Fruit fly (Drosophila melanogaster) whole organism, adult: ENCODE results near the gene CG34384.

Experiments
- CG11617 ChIP-seq: fragments of 200-800 bp; sonication (Bioruptor generic); optimal IDR thresholded peaks from 2 replicates; lab custom pipeline; 2017; ENCODE audit warnings: mild to moderate bottlenecking, missing biosample characterization, missing genetic modification reagents, missing genetic modification characterization
- Crg-1 ChIP-seq: fragments of 200-800 bp; sonication (Bioruptor generic); optimal IDR thresholded peaks from 2 replicates; lab custom pipeline; 2016; ENCODE audit warnings: missing biosample characterization, missing genetic modification characterization
- bab1 ChIP-seq: fragments of 200-800 bp; sonication (Bioruptor generic); optimal IDR thresholded peaks from 3 replicates; lab custom pipeline; 2019; ENCODE audit warnings: missing biosample characterization, mild to moderate bottlenecking, missing genetic modification characterization, moderate library complexity
- cic ChIP-seq: fragments of 200-800 bp; sonication (Bioruptor generic); optimal IDR thresholded peaks from 2 replicates; lab custom pipeline; 2017; ENCODE audit warnings: missing biosample characterization, mild to moderate bottlenecking, missing genetic modification characterization, moderate library complexity
- cnc ChIP-seq, 2 experiments: fragments of >200 bp; optimal IDR thresholded peaks; 2 replicates each; lab custom pipeline; 2017
- kay ChIP-seq: fragments of 200-800 bp; sonication (Bioruptor generic); peaks from one replicate; lab custom pipeline; 2016; ENCODE audit warnings: missing biosample characterization, missing genetic modification characterization, borderline replicate concordance
- ovo ChIP-seq: fragments of 200-800 bp; sonication (Bioruptor generic); optimal IDR thresholded peaks from 2 replicates; lab custom pipeline; 2016; ENCODE audit warnings: missing biosample characterization, missing genetic modification characterization
- pad ChIP-seq: fragments of 200-800 bp; sonication (Bioruptor generic); optimal IDR thresholded peaks from 3 replicates; lab custom pipeline; 2017; ENCODE audit warnings: missing biosample characterization, missing genetic modification characterization, mild to moderate bottlenecking, moderate library complexity, missing genetic modification reagents
- tj ChIP-seq: fragments of 200-800 bp; sonication (Bioruptor generic); optimal IDR thresholded peaks from 3 replicates; lab custom pipeline; 2017; ENCODE audit warnings: missing biosample characterization, mild to moderate bottlenecking, missing genetic modification characterization, moderate library complexity
- toe ChIP-seq: fragments of 200-800 bp; sonication (Bioruptor generic); optimal IDR thresholded peaks from 2 replicates; lab custom pipeline; 2016; ENCODE audit warnings: missing biosample characterization, missing genetic modification characterization

- TF ChIP-seq bab1 (GFP tag; lab: Kevin White, UChicago) (no peak), toe (no peak), tj (GFP tag; lab: Kevin White, UChicago) (no peak), ovo (GFP tag; lab: Kevin White, UChicago) (no peak), cic (GFP tag; lab: Kevin White, UChicago) (no peak), Crg-1 (no peak), pad (GFP tag; lab: Kevin White, UChicago) (no peak), kay (no peak), cnc (optimal IDR thresholded peaks at IDR 0.05; lab: Kevin White, UChicago) (no peak), CG11617 (GFP tag; lab: Kevin White, UChicago) (no peak)
Measured at dm6 chr3R:7779620-7780019, 34.5 kb upstream of the CG34384 start.
